Fruit fly (Drosophila melanogaster): ENCODE results near the gene CG2909.

DNA sequence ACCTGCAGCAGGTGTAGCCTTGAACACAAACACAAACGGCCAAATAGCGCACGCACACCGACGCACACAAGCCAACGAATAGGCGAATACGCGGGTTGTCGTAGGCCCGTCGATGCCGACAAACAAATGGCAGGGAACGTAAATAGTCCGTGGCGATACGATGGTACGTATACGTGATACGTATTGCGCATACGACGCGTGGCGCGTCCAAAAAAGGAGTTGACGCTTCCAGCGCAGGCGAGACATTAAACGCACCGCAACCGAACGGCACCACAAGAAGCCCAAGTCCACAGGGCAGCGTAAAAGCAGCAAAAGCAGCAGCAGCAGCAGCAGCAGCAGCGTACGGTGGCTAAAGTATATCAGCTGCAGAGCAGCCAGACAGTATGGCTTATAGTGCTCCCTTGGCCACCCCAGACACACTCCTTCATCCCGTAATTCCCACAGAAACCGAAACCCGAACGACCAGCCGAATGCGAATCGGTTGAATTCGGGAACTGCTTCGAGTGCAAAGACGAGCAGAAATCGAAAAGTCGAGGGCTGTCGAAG is 7.8 kb upstream of the CG2909 start:
- TF ChIP-seq CG13204 (GFP tag; optimal IDR thresholded peaks at IDR 0.05) (peak; percentile 13), CG8301 (tag; optimal IDR thresholded peaks at IDR 0.05) (no peak), gl (tag; optimal IDR thresholded peaks at IDR 0.05) (no peak), EcR (GFP tag; optimal IDR thresholded peaks at IDR 0.05) (no peak), CG10348 (GFP tag; IDR thresholded peaks at IDR 0.05) (no peak), Pif1B (GFP tag; optimal IDR thresholded peaks at IDR 0.05) (peak; percentile 28), CG14655 (GFP tag; optimal IDR thresholded peaks at IDR 0.05) (no peak), CG8159 (tag; optimal IDR thresholded peaks at IDR 0.05) (no peak), CG12605 (GFP tag; IDR thresholded peaks at IDR 0.05) (no peak), Snoo (tag; optimal IDR thresholded peaks at IDR 0.05) (no peak), CG34367 (tag; optimal IDR thresholded peaks at IDR 0.05) (no peak), CG32121 (GFP tag; IDR thresholded peaks at IDR 0.05) (no peak), CG15710 (tag; optimal IDR thresholded peaks at IDR 0.05) (no peak)

Measured in whole organism, pupa.